Fruit fly (Drosophila melanogaster): Measurements from ENCODE around the gene fbl.

dm6 chr3L:20376564-20376920 is 7.7 kb upstream of the fbl start:
- TF ChIP-seq usp (GFP tag; optimal IDR thresholded peaks at IDR 0.05): no peak
- TF ChIP-seq psq (optimal IDR thresholded peaks at IDR 0.05): no peak

Measured in whole organism.